Worm (Caenorhabditis elegans) whole organism, L3 larva: ENCODE results near the gene rps-5.

Experiments
- R02D3.7 ChIP-seq: fragments of 150-350 bp; optimal IDR thresholded peaks from 2 replicates; lab custom pipeline; 2014; ENCODE audit warnings: missing biosample characterization, missing genetic modification characterization
- ZK546.5 ChIP-seq: sonication (generic microtip); optimal IDR thresholded peaks from 2 replicates; lab custom pipeline; 2017; ENCODE audit warnings: missing biosample characterization, missing genetic modification characterization
- aly-2 ChIP-seq: fragments of 150-350 bp; optimal IDR thresholded peaks from 2 replicates; lab custom pipeline; 2014; ENCODE audit warnings: missing biosample characterization, missing genetic modification characterization
- ama-1 ChIP-seq: fragments of 150-350 bp; optimal IDR thresholded peaks from 2 replicates; lab custom pipeline; 2018
- ceh-16 ChIP-seq: sonication (generic microtip); optimal IDR thresholded peaks from 2 replicates; lab custom pipeline; 2017; ENCODE audit warnings: missing biosample characterization, missing genetic modification characterization
- ceh-82 ChIP-seq: fragments of 150-350 bp; optimal IDR thresholded peaks from 2 replicates; lab custom pipeline; 2014; ENCODE audit warnings: missing biosample characterization, missing genetic modification characterization
- ceh-9 ChIP-seq: sonication (generic microtip); optimal IDR thresholded peaks from 2 replicates; lab custom pipeline; 2018; ENCODE audit warnings: missing biosample characterization, missing genetic modification characterization
- daf-12 ChIP-seq: fragments of 150-350 bp; optimal IDR thresholded peaks from 2 replicates; lab custom pipeline; 2014; ENCODE audit warnings: missing biosample characterization, missing genetic modification reagents, missing genetic modification characterization
- egl-27 ChIP-seq: sonication (generic microtip); optimal IDR thresholded peaks from 4 replicates; lab custom pipeline; 2017; ENCODE audit warnings: missing biosample characterization, missing genetic modification reagents, missing genetic modification characterization
- egl-5 ChIP-seq: fragments of 150-350 bp; optimal IDR thresholded peaks from 2 replicates; lab custom pipeline; 2017; ENCODE audit warnings: missing biosample characterization, missing genetic modification reagents, missing genetic modification characterization, inconsistent platforms
- elt-3 ChIP-seq, 3 experiments: fragments of 150-350 bp in 1 of 3; sonication (generic microtip) in 2 of 3; optimal IDR thresholded peaks; 2 replicates in 2 of 3; 4 replicates in 1 of 3; lab custom pipeline; 2014 to 2017; ENCODE audit warnings: missing biosample characterization in 3 of 3, missing genetic modification characterization in 3 of 3
- eor-1 ChIP-seq, 2 experiments: fragments of 150-350 bp; optimal IDR thresholded peaks; 2 replicates each; lab custom pipeline; 2014 to 2018; ENCODE audit warnings: missing biosample characterization in 2 of 2, missing genetic modification characterization in 2 of 2
- fkh-10 ChIP-seq: sonication (generic microtip); optimal IDR thresholded peaks from 2 replicates; lab custom pipeline; 2017; ENCODE audit warnings: missing biosample characterization, missing genetic modification reagents, missing genetic modification characterization
- fkh-2 ChIP-seq: fragments of 150-350 bp; optimal IDR thresholded peaks from 2 replicates; lab custom pipeline; 2014; ENCODE audit warnings: missing biosample characterization, missing genetic modification reagents, missing genetic modification characterization
- fos-1 ChIP-seq: fragments of 150-350 bp; optimal IDR thresholded peaks from 2 replicates; lab custom pipeline; 2014; ENCODE audit warnings: missing biosample characterization, missing genetic modification characterization
- jun-1 ChIP-seq: fragments of 150-350 bp; optimal IDR thresholded peaks from 2 replicates; lab custom pipeline; 2014; ENCODE audit warnings: missing biosample characterization, missing genetic modification reagents, missing genetic modification characterization
- lin-15B ChIP-seq: fragments of 150-350 bp; optimal IDR thresholded peaks from 2 replicates; lab custom pipeline; 2014; ENCODE audit warnings: missing biosample characterization, missing genetic modification characterization
- lin-39 ChIP-seq: fragments of 150-350 bp; optimal IDR thresholded peaks from 2 replicates; lab custom pipeline; 2018; ENCODE audit warnings: missing biosample characterization, missing genetic modification reagents, missing genetic modification characterization
- lsy-12 ChIP-seq: sonication (generic microtip); optimal IDR thresholded peaks from 2 replicates; lab custom pipeline; 2016; ENCODE audit warnings: mild to moderate bottlenecking, missing genetic modification characterization, missing compliant biosample characterization
- mdl-1 ChIP-seq: fragments of 150-350 bp; optimal IDR thresholded peaks from 2 replicates; lab custom pipeline; 2014; ENCODE audit warnings: missing biosample characterization, missing genetic modification characterization
- mml-1 ChIP-seq: fragments of 150-350 bp; sonication (generic microtip); optimal IDR thresholded peaks from 3 replicates; lab custom pipeline; 2014; ENCODE audit warnings: missing biosample characterization, missing genetic modification characterization
- nfya-1 ChIP-seq: sonication (generic microtip); optimal IDR thresholded peaks from 2 replicates; lab custom pipeline; 2017; ENCODE audit warnings: missing genetic modification characterization, mild to moderate bottlenecking, missing compliant biosample characterization, antibody characterized with exemption, moderate library complexity; ENCODE audit not compliant: insufficient read depth
- nhr-11 ChIP-seq: fragments of 150-350 bp; optimal IDR thresholded peaks from 2 replicates; lab custom pipeline; 2014; ENCODE audit warnings: missing biosample characterization, missing genetic modification characterization
- nhr-12 ChIP-seq: fragments of 150-350 bp; optimal IDR thresholded peaks from 2 replicates; lab custom pipeline; 2014; ENCODE audit warnings: missing biosample characterization, missing genetic modification characterization
- nhr-23 ChIP-seq: fragments of 150-350 bp; optimal IDR thresholded peaks from 2 replicates; lab custom pipeline; 2014; ENCODE audit warnings: missing biosample characterization, missing genetic modification reagents, missing genetic modification characterization
- nhr-237 ChIP-seq: fragments of 150-350 bp; optimal IDR thresholded peaks from 2 replicates; lab custom pipeline; 2014; ENCODE audit warnings: missing biosample characterization, missing genetic modification characterization
- nhr-25 ChIP-seq: sonication (generic microtip); optimal IDR thresholded peaks from 2 replicates; lab custom pipeline; 2017; ENCODE audit warnings: missing biosample characterization, missing genetic modification characterization
- nhr-28 ChIP-seq: fragments of 150-350 bp; optimal IDR thresholded peaks from 2 replicates; lab custom pipeline; 2014; ENCODE audit warnings: missing biosample characterization, missing genetic modification characterization
- nhr-43 ChIP-seq: sonication (generic microtip); optimal IDR thresholded peaks from 2 replicates; lab custom pipeline; 2016; ENCODE audit warnings: mild to moderate bottlenecking, missing genetic modification characterization, missing compliant biosample characterization; ENCODE audit not compliant: poor library complexity, severe bottlenecking
- nhr-76 ChIP-seq: fragments of 150-350 bp; sonication (generic microtip); optimal IDR thresholded peaks from 5 replicates; lab custom pipeline; 2014; ENCODE audit warnings: missing biosample characterization, missing genetic modification characterization
- nhr-77 ChIP-seq: fragments of 150-350 bp; optimal IDR thresholded peaks from 2 replicates; lab custom pipeline; 2014; ENCODE audit warnings: missing biosample characterization, missing genetic modification characterization
- pha-4 ChIP-seq: fragments of 150-350 bp; optimal IDR thresholded peaks from 2 replicates; lab custom pipeline; 2014; ENCODE audit warnings: missing biosample characterization, missing genetic modification reagents, missing genetic modification characterization
- pqm-1 ChIP-seq: fragments of 150-350 bp; optimal IDR thresholded peaks from 2 replicates; lab custom pipeline; 2017; ENCODE audit warnings: missing biosample characterization, missing genetic modification characterization, inconsistent platforms
- sea-2 ChIP-seq: fragments of 150-350 bp; sonication (generic microtip); optimal IDR thresholded peaks from 4 replicates; lab custom pipeline; 2014; ENCODE audit warnings: missing biosample characterization, missing genetic modification reagents, missing genetic modification characterization
- skn-1 ChIP-seq: fragments of 150-350 bp; optimal IDR thresholded peaks from 2 replicates; lab custom pipeline; 2014; ENCODE audit warnings: missing biosample characterization, missing genetic modification characterization
- snpc-4 ChIP-seq: fragments of 150-350 bp; optimal IDR thresholded peaks from 2 replicates; lab custom pipeline; 2014; ENCODE audit warnings: missing biosample characterization, missing genetic modification characterization
- tbx-2 ChIP-seq: sonication (generic microtip); optimal IDR thresholded peaks from 2 replicates; lab custom pipeline; 2016; ENCODE audit warnings: mild to moderate bottlenecking, missing genetic modification characterization, missing compliant biosample characterization
- unc-39 ChIP-seq: sonication (generic microtip); optimal IDR thresholded peaks from 4 replicates; lab custom pipeline; 2017; ENCODE audit warnings: missing biosample characterization, missing genetic modification characterization
- unc-62 ChIP-seq: fragments of 150-350 bp; sonication (generic microtip); optimal IDR thresholded peaks from 4 replicates; lab custom pipeline; 2014; ENCODE audit warnings: missing biosample characterization, missing genetic modification reagents, missing genetic modification characterization
- zag-1 ChIP-seq: fragments of 150-350 bp; optimal IDR thresholded peaks from 2 replicates; lab custom pipeline; 2014; ENCODE audit warnings: missing biosample characterization, missing genetic modification characterization
- ztf-11 ChIP-seq: fragments of 150-350 bp; optimal IDR thresholded peaks from 2 replicates; lab custom pipeline; 2014; ENCODE audit warnings: missing biosample characterization, missing genetic modification characterization
- ztf-4 ChIP-seq: fragments of 150-350 bp; optimal IDR thresholded peaks from 2 replicates; lab custom pipeline; 2014; ENCODE audit warnings: missing biosample characterization, missing genetic modification characterization

The rps-5 gene

DNA sequence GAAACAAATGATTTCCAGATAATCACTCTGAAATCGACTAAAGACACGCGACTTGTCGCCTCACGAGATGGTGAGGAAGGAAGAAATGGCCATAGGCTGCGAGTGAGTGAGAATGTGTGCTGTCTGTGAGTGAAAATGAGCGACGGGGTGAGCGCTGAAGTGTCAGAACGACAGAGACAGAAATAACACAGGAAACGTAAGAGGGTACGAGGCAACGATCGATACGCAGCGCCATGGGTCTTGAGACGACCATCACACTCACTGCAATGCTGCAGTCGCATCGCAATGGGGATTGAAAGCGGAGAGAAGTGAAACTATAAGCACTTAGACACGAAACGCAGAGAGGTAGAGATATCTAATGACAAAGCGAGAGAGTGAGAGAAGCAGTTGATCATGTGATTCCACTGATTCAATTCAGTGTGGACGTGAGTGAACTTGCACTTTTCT is 28.0 kb downstream of the rps-5 start (continued):
- TF ChIP-seq snpc-4 (tag; lab: Kevin White, UChicago) (peak; percentile 55), ama-1 (peak; percentile 89), nhr-23 (tag; lab: Kevin White, UChicago) (peak; percentile 92), ceh-16 (no peak), fos-1 (tag; lab: Kevin White, UChicago) (no peak), sea-2 (peak; percentile 21), ZK546.5 (tag; lab: Kevin White, UChicago) (peak; percentile 16), zag-1 (tag; lab: Kevin White, UChicago) (peak; percentile 91), nhr-43 (tag; lab: Kevin White, UChicago) (peak; percentile 86), nhr-12 (tag; lab: Kevin White, UChicago) (no peak), aly-2 (no peak), lin-15B (peak; percentile 83), nhr-76 (tag; lab: Kevin White, UChicago) (peak; percentile 54), jun-1 (tag; lab: Kevin White, UChicago) (peak; percentile 92)

DNA sequence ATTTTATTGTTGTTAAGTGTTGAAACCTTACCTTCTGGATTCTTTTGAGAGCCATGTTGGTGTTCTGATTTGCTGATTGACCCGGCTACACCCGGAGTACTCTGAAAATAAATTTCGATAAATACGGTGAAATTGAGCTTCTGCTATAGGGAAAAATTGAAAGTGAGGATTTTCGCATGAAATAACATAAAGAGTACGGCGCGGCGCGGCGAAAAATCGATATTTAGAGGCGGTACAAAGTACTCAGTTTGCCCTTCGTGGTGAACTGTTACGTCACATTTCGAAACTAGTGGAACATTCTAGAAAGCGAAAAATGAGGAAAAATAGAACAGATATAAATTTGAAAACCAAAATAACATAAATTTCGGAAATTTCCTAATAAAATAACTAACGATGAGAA is 28.7 kb downstream of the rps-5 start, which contains the start of gene let-70:
let-70 (minus strand) TSS at position 101 of the 400 bp plus-strand sequence.
- TF ChIP-seq mml-1 = no peak
- no peak for TF ChIP-seq lin-15B
- no peak for TF ChIP-seq nhr-23 (tag; lab: Kevin White, UChicago)
- TF ChIP-seq skn-1 = no peak
- no peak for TF ChIP-seq ceh-16
- TF ChIP-seq nhr-43 (tag; lab: Kevin White, UChicago) = no peak
- no peak for TF ChIP-seq elt-3 (tag; optimal IDR thresholded peaks at IDR 0.05; lab: Kevin White, UChicago)
- no peak for TF ChIP-seq ZK546.5 (tag; lab: Kevin White, UChicago)
- TF ChIP-seq sea-2 = no peak
- no peak for TF ChIP-seq nhr-28 (tag; lab: Kevin White, UChicago)
- TF ChIP-seq eor-1 (tag; optimal IDR thresholded peaks at IDR 0.05; lab: Kevin White, UChicago) = no peak

DNA sequence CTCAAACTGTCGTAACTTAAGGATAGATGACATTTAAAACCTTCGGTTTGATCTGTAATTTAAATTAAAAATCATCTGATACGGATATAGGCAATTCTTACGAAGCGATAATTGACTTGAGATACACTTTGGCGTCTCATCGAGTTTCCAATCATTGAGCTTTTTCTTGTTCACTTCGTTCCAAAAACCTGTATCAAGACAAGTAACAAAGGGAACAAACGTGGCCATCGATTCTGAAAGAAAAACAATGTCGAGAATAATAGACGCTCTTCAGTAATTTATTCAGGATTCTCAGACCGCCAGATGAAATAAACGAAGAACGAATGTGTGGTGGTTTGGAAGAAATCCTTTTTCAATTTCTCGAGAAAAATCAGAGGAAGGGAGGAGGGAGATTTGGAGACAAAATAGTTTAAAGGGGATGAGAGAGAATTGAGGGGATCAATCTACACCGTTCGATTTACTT is 30.0 kb downstream of the rps-5 start, which contains the start of gene atg-7:
atg-7 (minus strand) TSS at position 233 of the 463 bp plus-strand sequence.
- TF ChIP-seq lin-15B (no peak), lsy-12 (tag; lab: Kevin White, UChicago) (peak; percentile 18), pha-4 (tag; lab: Kevin White, UChicago) (peak; percentile 13), ama-1 (peak; percentile 94), pqm-1 (no peak), mml-1 (no peak), ZK546.5 (tag; lab: Kevin White, UChicago) (no peak), ceh-9 (no peak)

DNA sequence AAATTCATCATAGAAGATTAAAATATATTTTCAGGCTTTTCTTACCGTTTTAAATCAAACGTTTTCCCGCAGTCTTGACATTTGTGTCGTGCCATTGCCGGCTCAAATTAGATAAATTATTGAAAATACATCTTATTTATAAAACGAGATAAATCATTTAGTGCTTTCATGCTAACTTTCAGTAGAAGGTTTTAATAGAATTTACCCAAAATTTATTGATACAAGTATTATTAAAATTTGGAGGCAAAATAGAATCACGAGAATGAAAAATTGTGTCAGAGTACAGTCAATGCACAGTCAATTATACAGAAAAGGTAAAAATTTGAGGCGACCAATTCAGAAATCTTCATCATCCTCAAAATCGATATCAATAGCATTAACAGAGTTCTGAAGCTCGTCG is 32.4 kb downstream of the rps-5 start, which contains the start of gene Y5F2A.4:
Y5F2A.4 (minus strand) TSS at position 101 of the 400 bp plus-strand sequence.
- no peak for TF ChIP-seq nfya-1
- TF ChIP-seq fkh-10 (GFP tag; lab: Kevin White, UChicago) = no peak
- TF ChIP-seq pqm-1 = no peak
- TF ChIP-seq unc-62 = no peak
- no peak for TF ChIP-seq ztf-4
- TF ChIP-seq nhr-28 (tag; lab: Kevin White, UChicago) = no peak
- TF ChIP-seq skn-1 = no peak
- TF ChIP-seq nhr-25 (tag; lab: Kevin White, UChicago) = no peak
- TF ChIP-seq lsy-12 (tag; lab: Kevin White, UChicago) = no peak
- no peak for TF ChIP-seq daf-12
- no peak for TF ChIP-seq nhr-23 (tag; lab: Kevin White, UChicago)
- TF ChIP-seq zag-1 (tag; lab: Kevin White, UChicago) = no peak
- no peak for TF ChIP-seq nhr-12 (tag; lab: Kevin White, UChicago)
- TF ChIP-seq nhr-77 (tag; lab: Kevin White, UChicago) = no peak
- no peak for TF ChIP-seq mdl-1 (tag; lab: Kevin White, UChicago)
- TF ChIP-seq, all 47 proteins: peak for 0

DNA sequence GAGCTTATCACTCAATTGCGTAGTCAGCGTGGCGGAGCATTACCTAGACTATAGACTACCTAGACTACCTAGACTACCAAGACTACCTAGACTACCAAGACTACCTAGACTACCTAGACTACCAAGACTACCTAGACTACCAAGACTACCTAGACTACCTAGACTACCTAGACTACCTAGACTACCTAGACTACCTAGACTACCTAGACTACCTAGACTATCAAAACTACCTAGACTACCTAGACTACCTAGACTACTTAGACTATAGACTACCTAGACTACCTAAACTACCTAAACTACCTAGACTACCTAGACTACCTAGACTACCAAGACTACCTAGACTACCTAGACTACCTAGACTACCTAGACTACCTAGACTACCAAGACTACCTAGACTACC is 40.0 kb downstream of the rps-5 start:
- peak; percentile 91 for TF ChIP-seq nhr-237 (tag; lab: Kevin White, UChicago)
- peak; percentile 49 for TF ChIP-seq nhr-43 (tag; lab: Kevin White, UChicago)
- TF ChIP-seq, all 47 proteins: peak for 2; not testable (repeated sequence) for 45

- TF ChIP-seq ceh-82 (tag; lab: Kevin White, UChicago) = no peak
- TF ChIP-seq fos-1 (tag; lab: Kevin White, UChicago) = no peak
- no peak for TF ChIP-seq mdl-1 (tag; lab: Kevin White, UChicago)
- no peak for TF ChIP-seq nhr-43 (tag; lab: Kevin White, UChicago)
- TF ChIP-seq lin-15B = no peak
- no peak for TF ChIP-seq ztf-11 (tag; lab: Kevin White, UChicago)
- no peak for TF ChIP-seq zag-1 (tag; lab: Kevin White, UChicago)
- TF ChIP-seq egl-27 (tag; lab: Kevin White, UChicago) = no peak
- peak; percentile 83 for TF ChIP-seq unc-62
- TF ChIP-seq nhr-11 = peak; percentile 68
- TF ChIP-seq ama-1 = no peak
- no peak for TF ChIP-seq unc-39 (tag; lab: Kevin White, UChicago)
- TF ChIP-seq egl-5 (tag; lab: Kevin White, UChicago) = peak; percentile 40
- TF ChIP-seq fkh-10 (GFP tag; lab: Kevin White, UChicago) = no peak
- TF ChIP-seq lin-39 (tag; lab: Kevin White, UChicago) = no peak
- no peak for TF ChIP-seq fkh-2 (tag; lab: Kevin White, UChicago)
- TF ChIP-seq tbx-2 (tag; lab: Kevin White, UChicago) = no peak
- TF ChIP-seq R02D3.7 = no peak
- TF ChIP-seq elt-3 (tag; optimal IDR thresholded peaks at IDR 0.05; lab: Kevin White, UChicago) = no peak
Measured at ce11 chrIV:11068314-11068713, 42.5 kb downstream of the rps-5 start.
